Worm (Caenorhabditis elegans): ENCODE data around the gene tbx-33.

ce11 chrIII:11611618-11612247, 24.9 kb downstream of the tbx-33 start:
- TF ChIP-seq scrt-1 (GFP tag; IDR thresholded peaks at IDR 0.05) (no peak), ceh-36 (tag; optimal IDR thresholded peaks at IDR 0.05) (no peak), ceh-13 (GFP tag; optimal IDR thresholded peaks at IDR 0.05) (no peak)
